Worm (Caenorhabditis elegans) whole organism, midembryonic: ENCODE results near the gene srx-115.

ENCODE experiments used
- flt-1 ChIP-seq: fragments of 200-800 bp; sonication (Bioruptor generic); IDR thresholded peaks from 2 replicates; pipeline ENCODE4 v1.3.6; 2022; ENCODE audit warnings: missing genetic modification characterization, missing compliant biosample characterization
- med-1 ChIP-seq: sonication (generic microtip); optimal IDR thresholded peaks from 2 replicates; lab custom pipeline; 2017; ENCODE audit warnings: missing genetic modification characterization, mild to moderate bottlenecking, missing compliant biosample characterization, antibody characterized with exemption, missing genetic modification reagents; ENCODE audit not compliant: insufficient read depth
- ref-1 ChIP-seq: fragments of 200-800 bp; sonication (Bioruptor generic); conservative IDR thresholded peaks from 2 replicates; pipeline ENCODE4 v1.3.6; 2022; ENCODE audit warnings: missing genetic modification reagents, missing genetic modification characterization, missing compliant biosample characterization

DNA sequence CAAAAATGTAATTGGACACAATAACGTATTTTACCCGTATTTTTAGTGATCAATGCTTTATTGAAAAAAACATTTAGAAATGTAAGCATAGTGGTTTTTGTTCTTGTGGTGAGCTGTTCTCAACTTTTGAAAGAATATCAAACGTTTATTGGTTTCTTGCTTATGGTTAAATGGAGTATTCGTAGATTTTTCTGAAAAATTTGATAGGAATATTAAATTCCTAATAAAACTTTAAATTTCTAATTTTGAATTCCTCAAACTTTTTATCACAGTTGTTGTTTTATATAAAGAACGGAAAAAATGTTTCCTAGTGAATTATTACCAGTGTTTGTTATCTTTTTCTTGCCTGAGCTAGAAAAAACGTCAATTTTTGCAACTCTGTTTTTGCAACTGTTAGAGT, 18.3 kb upstream of the srx-115 start, which contains the start of gene B0507.5:
- TF ChIP-seq flt-1 (GFP tag; lab: Robert Waterston, UW): no peak
- TF ChIP-seq med-1: no peak
- TF ChIP-seq ref-1 (GFP tag; lab: Robert Waterston, UW): no peak
